Worm (Caenorhabditis elegans) whole organism, L2 larva: ENCODE measurements around the gene T05C12.11.

Experiments used
- F13H6.1 ChIP-seq: sonication (generic microtip); optimal IDR thresholded peaks from 2 replicates; lab custom pipeline; 2016; ENCODE audit warnings: missing genetic modification characterization, missing compliant biosample characterization
- ama-1 ChIP-seq: fragments of 150-350 bp; optimal IDR thresholded peaks from 2 replicates; lab custom pipeline; 2018; ENCODE audit warnings: inconsistent platforms
- lin-11 ChIP-seq: fragments of 150-350 bp; sonication (generic microtip); optimal IDR thresholded peaks from 2 replicates; lab custom pipeline; 2014; ENCODE audit warnings: missing biosample characterization, missing genetic modification characterization, inconsistent platforms, mixed read lengths
- lin-13 ChIP-seq: fragments of 150-350 bp; optimal IDR thresholded peaks from 2 replicates; lab custom pipeline; 2014; ENCODE audit warnings: missing biosample characterization, missing genetic modification reagents, missing genetic modification characterization
- nhr-25 ChIP-seq: fragments of 150-350 bp; sonication (generic microtip); optimal IDR thresholded peaks from 3 replicates; lab custom pipeline; 2014; ENCODE audit warnings: missing biosample characterization, missing genetic modification characterization
- nhr-77 ChIP-seq: fragments of 150-350 bp; optimal IDR thresholded peaks from 2 replicates; lab custom pipeline; 2014; ENCODE audit warnings: missing biosample characterization, missing genetic modification characterization
- unc-39 ChIP-seq: fragments of 150-350 bp; optimal IDR thresholded peaks from 2 replicates; lab custom pipeline; 2014; ENCODE audit warnings: missing biosample characterization, missing genetic modification characterization

DNA sequence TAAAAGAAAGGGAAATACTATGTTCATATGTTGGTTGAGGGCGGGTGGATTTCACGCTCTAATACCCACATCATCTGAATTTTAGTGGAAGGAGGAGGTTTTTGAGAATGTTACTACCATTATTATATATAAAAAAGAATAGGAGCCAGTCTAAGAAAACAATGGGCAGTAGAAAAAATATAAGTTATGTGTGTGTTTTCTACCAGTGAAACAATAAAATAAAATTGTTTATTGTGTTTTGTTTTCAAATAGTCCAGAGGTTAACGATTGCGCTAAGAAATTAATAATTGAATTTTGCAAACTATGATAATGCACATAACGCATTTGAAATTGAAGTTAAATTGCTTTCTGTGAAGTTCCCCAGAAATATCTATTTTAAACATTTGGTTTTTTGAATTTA, 39.2 kb upstream of the T05C12.11 start, which contains the start of gene M110.8:
- TF ChIP-seq F13H6.1 (tag; lab: Kevin White, UChicago) (no peak), ama-1 (lab: Kevin White, UChicago) (no peak), nhr-25 (tag; lab: Kevin White, UChicago) (no peak), unc-39 (no peak), nhr-77 (tag; lab: Kevin White, UChicago) (no peak), lin-11 (tag; lab: Kevin White, UChicago) (no peak), lin-13 (GFP tag; lab: Kevin White, UChicago) (no peak)
